Fruit fly (Drosophila melanogaster) whole organism, pupa: ENCODE results near the gene ICA69.

Experiments used
- CG13204 ChIP-seq: fragments of 200-800 bp; sonication (Bioruptor generic); optimal IDR thresholded peaks from 2 replicates; lab custom pipeline; 2018; ENCODE audit warnings: missing biosample characterization, mild to moderate bottlenecking, missing genetic modification characterization, moderate library complexity
- CG17806 ChIP-seq: fragments of 200-800 bp; sonication (Bioruptor generic); optimal IDR thresholded peaks from 2 replicates; lab custom pipeline; 2018; ENCODE audit warnings: missing biosample characterization, mild to moderate bottlenecking, missing genetic modification characterization, moderate library complexity
- CG8159 ChIP-seq: fragments of 200-800 bp; sonication (Bioruptor generic); optimal IDR thresholded peaks from 3 replicates; lab custom pipeline; 2018; ENCODE audit warnings: missing biosample characterization, mild to moderate bottlenecking, missing genetic modification characterization, moderate library complexity
- Pif1B ChIP-seq: fragments of 200-800 bp; sonication (Bioruptor generic); optimal IDR thresholded peaks from 3 replicates; lab custom pipeline; 2016; ENCODE audit warnings: missing biosample characterization, missing genetic modification characterization
- Snoo ChIP-seq: fragments of 200-800 bp; sonication (Bioruptor generic); optimal IDR thresholded peaks from 3 replicates; lab custom pipeline; 2017; ENCODE audit warnings: missing biosample characterization, mild to moderate bottlenecking, missing genetic modification characterization, inconsistent platforms
- fd96Ca ChIP-seq: fragments of 200-800 bp; sonication (Bioruptor generic); IDR thresholded peaks from 3 replicates; pipeline ENCODE4 v1.3.6; 2022; ENCODE audit warnings: missing biosample characterization, missing genetic modification characterization
- gl ChIP-seq: fragments of 200-800 bp; sonication (Bioruptor generic); optimal IDR thresholded peaks from 2 replicates; lab custom pipeline; 2018; ENCODE audit warnings: missing biosample characterization, mild to moderate bottlenecking, missing genetic modification characterization
- rn ChIP-seq: fragments of 200-800 bp; sonication (Bioruptor generic); IDR thresholded peaks from 2 replicates; pipeline ENCODE4 v1.3.6; 2022; ENCODE audit warnings: missing biosample characterization, missing genetic modification characterization

DNA sequence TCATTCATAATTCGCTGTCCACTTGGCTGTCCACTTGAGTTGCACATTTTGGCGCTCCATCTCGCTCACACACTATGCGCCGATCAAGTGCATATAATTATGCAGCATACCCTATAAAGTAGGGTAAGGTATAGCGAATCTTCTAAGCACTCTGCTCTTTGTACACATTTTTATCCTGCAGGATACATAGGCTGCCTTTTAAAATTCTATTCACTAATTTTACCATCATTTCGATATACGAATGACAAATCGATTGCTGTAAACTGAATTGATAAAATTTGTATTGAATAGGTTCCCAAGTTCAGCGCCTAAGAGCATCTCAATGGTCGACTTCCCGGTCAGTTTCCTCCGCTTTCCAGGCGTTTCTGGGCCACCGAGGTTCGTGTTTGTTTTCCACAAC is 18.2 kb upstream of the ICA69 start:
- TF ChIP-seq gl (tag; lab: Kevin White, UChicago) (no peak), rn (GFP tag; lab: Robert Waterston, UW) (no peak), Snoo (tag; lab: Kevin White, UChicago) (no peak), CG13204 (GFP tag; lab: Kevin White, UChicago) (no peak), Pif1B (GFP tag; lab: Kevin White, UChicago) (no peak), CG17806 (no peak), CG8159 (tag; lab: Kevin White, UChicago) (no peak), fd96Ca (GFP tag; lab: Robert Waterston, UW) (no peak)
